Fruit fly (Drosophila melanogaster): ENCODE measurements around the gene SF2.
A peak's percentile ranks its signal among the peaks of the same experiment; 100 is the strongest.

The SF2 gene

dm6 chr3R:16338342-16338741, 3.4 kb downstream of the SF2 start (continued):
- TF ChIP-seq CG11093 (GFP tag; IDR thresholded peaks at IDR 0.05) (no peak), CG9817 (tag; optimal IDR thresholded peaks at IDR 0.05) (no peak), HmgZ (tag; optimal IDR thresholded peaks at IDR 0.05) (peak; percentile 28), nerfin-1 (tag; optimal IDR thresholded peaks at IDR 0.05) (peak; percentile 39), NC2α (GFP tag; optimal IDR thresholded peaks at IDR 0.05) (peak; percentile 97), lbe (GFP tag; optimal IDR thresholded peaks at IDR 0.05) (peak; percentile 29), CG16863 (GFP tag; optimal IDR thresholded peaks at IDR 0.05) (no peak), CG9727 (GFP tag; optimal IDR thresholded peaks at IDR 0.05) (no peak), Sin3A (optimal IDR thresholded peaks at IDR 0.05) (peak; percentile 39), nau (GFP tag; optimal IDR thresholded peaks at IDR 0.05) (no peak), CHES-1-like (GFP tag; optimal IDR thresholded peaks at IDR 0.05) (peak; percentile 10), fd102C (GFP tag; optimal IDR thresholded peaks at IDR 0.05) (no peak), CG16815 (GFP tag; optimal IDR thresholded peaks at IDR 0.05) (no peak), Pdp1 (GFP tag; optimal IDR thresholded peaks at IDR 0.05) (peak in 1 of 2 experiments; percentile 61), CG6765 (GFP tag; optimal IDR thresholded peaks at IDR 0.05) (no peak), zfh2 (GFP tag; optimal IDR thresholded peaks at IDR 0.05) (no peak), Hr78 (GFP tag; optimal IDR thresholded peaks at IDR 0.05) (no peak), z (GFP tag; IDR thresholded peaks at IDR 0.05) (no peak), CG17829 (tag; optimal IDR thresholded peaks at IDR 0.05) (peak; percentile 58), rib (GFP tag; IDR thresholded peaks at IDR 0.05) (no peak), Dp (GFP tag; optimal IDR thresholded peaks at IDR 0.05) (peak; percentile 97), stc (GFP tag; IDR thresholded peaks at IDR 0.05) (no peak), bowl (GFP tag; IDR thresholded peaks at IDR 0.05) (no peak), Gsc (GFP tag; IDR thresholded peaks at IDR 0.05) (no peak), trem (tag; optimal IDR thresholded peaks at IDR 0.05) (peak; percentile 75), phol (tag; optimal IDR thresholded peaks at IDR 0.05) (peak; percentile 16), twi (tag; optimal IDR thresholded peaks at IDR 0.05) (peak; percentile 6), pzg (GFP tag; optimal IDR thresholded peaks at IDR 0.05) (peak; percentile 98), CG9797 (GFP tag; optimal IDR thresholded peaks at IDR 0.05) (peak; percentile 99), HLH4C (GFP tag; IDR thresholded peaks at IDR 0.05; ENCODE audit: partially characterized antibody) (0 out of 3 replicates have a peak, but pooled peaks have one; percentile 29), tna (GFP tag; IDR thresholded peaks at IDR 0.05; ENCODE audit: partially characterized antibody) (no peak), CG8924 (tag; optimal IDR thresholded peaks at IDR 0.05) (peak; percentile 43), CG10431 (GFP tag; optimal IDR thresholded peaks at IDR 0.05) (no peak), yki (optimal IDR thresholded peaks at IDR 0.05) (no peak), Six4 (GFP tag; optimal IDR thresholded peaks at IDR 0.05) (no peak), Jarid2 (GFP tag; optimal IDR thresholded peaks at IDR 0.05) (peak; percentile 86), Ets65A (GFP tag) (no peak), D19A (tag; optimal IDR thresholded peaks at IDR 0.05) (peak; percentile 45), CG1603 (tag; optimal IDR thresholded peaks at IDR 0.05) (peak; percentile 79), row (GFP tag; IDR thresholded peaks at IDR 0.05) (peak; percentile 30; the same call in 1 of the 3 replicates), stwl (tag; optimal IDR thresholded peaks at IDR 0.05) (peak; percentile 77), schlank (tag; optimal IDR thresholded peaks at IDR 0.05) (no peak), wdn (GFP tag; IDR thresholded peaks at IDR 0.05) (no peak), zen (tag; optimal IDR thresholded peaks at IDR 0.05) (peak; percentile 23), tin (GFP tag; optimal IDR thresholded peaks at IDR 0.05) (no peak), CG4328 (GFP tag; optimal IDR thresholded peaks at IDR 0.05) (no peak), CG1602 (GFP tag; optimal IDR thresholded peaks at IDR 0.05) (no peak), gcm2 (GFP tag; optimal IDR thresholded peaks at IDR 0.05) (no peak), CG1233 (GFP tag; optimal IDR thresholded peaks at IDR 0.05) (no peak), CG15073 (GFP tag; optimal IDR thresholded peaks at IDR 0.05) (no peak), CG2199 (GFP tag; IDR thresholded peaks at IDR 0.05) (peak; percentile 47; the same call in 2 of the 3 replicates), sim (GFP tag; IDR thresholded peaks at IDR 0.05) (no peak)
